Worm (Caenorhabditis elegans): ENCODE data around the gene fln-2.

DNA sequence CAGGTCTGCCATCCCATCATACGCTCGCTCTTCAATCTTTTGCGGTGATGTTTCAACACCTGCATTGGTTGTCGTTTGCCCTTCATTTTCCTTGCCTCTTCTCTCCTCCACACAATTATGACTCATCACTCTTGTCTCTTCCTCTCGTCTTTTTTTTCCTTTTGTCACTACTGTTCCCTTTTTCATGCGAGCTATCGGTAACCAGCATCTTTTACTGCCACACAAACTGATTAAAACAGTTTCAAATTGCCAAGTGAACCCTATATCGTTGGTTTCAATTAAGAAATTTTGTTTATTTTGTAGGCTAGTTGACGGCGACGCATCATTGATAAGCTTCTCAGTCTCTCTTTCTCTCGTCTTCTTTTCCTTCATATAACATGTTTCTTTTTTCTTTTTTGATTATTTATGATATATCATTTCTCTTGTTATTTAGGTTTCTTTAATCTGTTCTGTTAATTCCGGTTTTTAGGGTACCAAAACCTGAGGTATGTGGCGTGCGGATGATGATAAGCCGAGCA lies 48.7 kb downstream of the fln-2 start, which contains the start of gene ZK899.1:
- TF ChIP-seq zag-1 (tag; optimal IDR thresholded peaks at IDR 0.05), result no peak
- no peak for TF ChIP-seq snpc-4 (tag; optimal IDR thresholded peaks at IDR 0.05)
- no peak for TF ChIP-seq unc-39 (tag; optimal IDR thresholded peaks at IDR 0.05)
